Fruit fly (Drosophila melanogaster): ENCODE results near the gene Kaz1-ORFB.

Kaz1-ORFB gene

dm6 chr3L:265808-266207, 49.4 kb downstream of the Kaz1-ORFB start, which contains the start of gene CG34263:
CG34263 (minus strand) TSS chr3L:265908.
- TF ChIP-seq pan (optimal IDR thresholded peaks at IDR 0.05) (no peak), CG8478 (optimal IDR thresholded peaks at IDR 0.05) (no peak), usp (GFP tag; optimal IDR thresholded peaks at IDR 0.05) (no peak), psq (optimal IDR thresholded peaks at IDR 0.05) (no peak), Dll (optimal IDR thresholded peaks at IDR 0.05) (no peak), EcR (GFP tag; optimal IDR thresholded peaks at IDR 0.05) (no peak)

- no peak for TF ChIP-seq EcR (GFP tag; optimal IDR thresholded peaks at IDR 0.05)
- TF ChIP-seq CG8478 (optimal IDR thresholded peaks at IDR 0.05) = no peak
- TF ChIP-seq pan (optimal IDR thresholded peaks at IDR 0.05) = no peak
- no peak for TF ChIP-seq psq (optimal IDR thresholded peaks at IDR 0.05)
- TF ChIP-seq usp (GFP tag; optimal IDR thresholded peaks at IDR 0.05) = no peak
- no peak for TF ChIP-seq Dll (optimal IDR thresholded peaks at IDR 0.05)
Measured at dm6 chr3L:267083-267482, 50.7 kb downstream of the Kaz1-ORFB start, which contains the start of gene miple1. miple1 (plus strand) TSS chr3L:267299.

dm6 chr3L:267618-268017, 51.2 kb downstream of the Kaz1-ORFB start:
- TF ChIP-seq Dll (optimal IDR thresholded peaks at IDR 0.05) (no peak), EcR (GFP tag; optimal IDR thresholded peaks at IDR 0.05) (no peak), psq (optimal IDR thresholded peaks at IDR 0.05) (no peak), CG8478 (optimal IDR thresholded peaks at IDR 0.05) (no peak), usp (GFP tag; optimal IDR thresholded peaks at IDR 0.05) (no peak), pan (optimal IDR thresholded peaks at IDR 0.05) (no peak)
